Fruit fly (Drosophila melanogaster) whole organism, embryonic: ENCODE data around the gene CG18130.

ENCODE experiments used
- Antp ChIP-seq: fragments of 200-800 bp; sonication (Bioruptor generic); optimal IDR thresholded peaks from 3 replicates; lab custom pipeline; 2016; ENCODE audit warnings: missing biosample characterization, missing genetic modification characterization
- C15 ChIP-seq: fragments of 200-800 bp; sonication (Bioruptor generic); IDR thresholded peaks from 3 replicates; pipeline ENCODE4 v1.3.6; 2022; ENCODE audit warnings: missing biosample characterization, missing genetic modification characterization
- CG10366 ChIP-seq: fragments of 200-800 bp; sonication (Bioruptor generic); IDR thresholded peaks from 2 replicates; pipeline ENCODE4 v1.3.6; 2022; ENCODE audit warnings: missing biosample characterization, missing genetic modification characterization
- CG12659 ChIP-seq: fragments of 200-800 bp; sonication (Bioruptor generic); optimal IDR thresholded peaks from 3 replicates; lab custom pipeline; 2017; ENCODE audit warnings: mild to moderate bottlenecking, missing biosample characterization, missing genetic modification reagents, missing genetic modification characterization
- CG13123 ChIP-seq: fragments of 200-800 bp; sonication (Bioruptor generic); optimal IDR thresholded peaks from 2 replicates; lab custom pipeline; 2016; ENCODE audit warnings: missing biosample characterization, missing genetic modification characterization
- CG14710 ChIP-seq: fragments of 200-800 bp; sonication (Bioruptor generic); optimal IDR thresholded peaks from 3 replicates; lab custom pipeline; 2019; ENCODE audit warnings: missing biosample characterization, mild to moderate bottlenecking, missing genetic modification characterization, moderate library complexity
- CG17361 ChIP-seq: fragments of 200-800 bp; sonication (Bioruptor generic); IDR thresholded peaks from 3 replicates; pipeline ENCODE4 v1.3.6; 2022; ENCODE audit warnings: missing biosample characterization, missing genetic modification characterization
- CG17385 ChIP-seq: fragments of 200-800 bp; sonication (Bioruptor generic); optimal IDR thresholded peaks from 3 replicates; lab custom pipeline; 2018; ENCODE audit warnings: missing biosample characterization, mild to moderate bottlenecking, missing genetic modification characterization
- CG1792 ChIP-seq: fragments of 200-800 bp; sonication (Bioruptor generic); optimal IDR thresholded peaks from 2 replicates; lab custom pipeline; 2016; ENCODE audit warnings: missing biosample characterization, missing genetic modification characterization
- CG18619 ChIP-seq: fragments of 200-800 bp; sonication (Bioruptor generic); optimal IDR thresholded peaks from 3 replicates; lab custom pipeline; 2017; ENCODE audit warnings: missing biosample characterization, mild to moderate bottlenecking, missing genetic modification characterization
- CG31441 ChIP-seq: fragments of 200-800 bp; sonication (Bioruptor generic); IDR thresholded peaks from 2 replicates; pipeline ENCODE4 v1.3.6; 2022; ENCODE audit warnings: missing biosample characterization, missing genetic modification characterization
- CG3838 ChIP-seq: fragments of 200-800 bp; sonication (Bioruptor generic); optimal IDR thresholded peaks from 3 replicates; lab custom pipeline; 2016; ENCODE audit warnings: missing biosample characterization, missing genetic modification characterization
- CG3847 ChIP-seq: fragments of 200-800 bp; sonication (Bioruptor generic); IDR thresholded peaks from 2 replicates; pipeline ENCODE4 v1.3.6; 2022; ENCODE audit warnings: missing biosample characterization, missing genetic modification characterization
- CG4820 ChIP-seq: fragments of 200-800 bp; sonication (Bioruptor generic); optimal IDR thresholded peaks from 3 replicates; lab custom pipeline; 2016; ENCODE audit warnings: missing biosample characterization, missing genetic modification characterization
- CG5245 ChIP-seq: fragments of 200-800 bp; sonication (Bioruptor generic); optimal IDR thresholded peaks from 3 replicates; lab custom pipeline; 2016; ENCODE audit warnings: missing biosample characterization, missing genetic modification characterization
- CG6272 ChIP-seq: fragments of 200-800 bp; sonication (Bioruptor generic); IDR thresholded peaks from 2 replicates; pipeline ENCODE4 v1.3.6; 2022; ENCODE audit warnings: missing biosample characterization, missing genetic modification characterization
- CG7271 ChIP-seq: fragments of 200-800 bp; sonication (Bioruptor generic); optimal IDR thresholded peaks from 2 replicates; lab custom pipeline; 2018; ENCODE audit warnings: missing biosample characterization, mild to moderate bottlenecking, missing genetic modification characterization, moderate library complexity
- CG7839 ChIP-seq: fragments of 200-800 bp; sonication (Bioruptor generic); optimal IDR thresholded peaks from 3 replicates; lab custom pipeline; 2018; ENCODE audit warnings: missing biosample characterization, mild to moderate bottlenecking, missing genetic modification characterization, moderate library complexity
- CTCF ChIP-seq: fragments of 200-800 bp; sonication (Bioruptor generic); optimal IDR thresholded peaks from 2 replicates; lab custom pipeline; 2017; ENCODE audit warnings: missing biosample characterization, mild to moderate bottlenecking, missing genetic modification characterization, moderate library complexity
- CoRest ChIP-seq: fragments of 200-800 bp; sonication (Bioruptor generic); optimal IDR thresholded peaks from 3 replicates; lab custom pipeline; 2018; ENCODE audit warnings: missing biosample characterization, mild to moderate bottlenecking, missing genetic modification characterization, moderate library complexity
- Dfd ChIP-seq, 2 experiments: fragments of >200 bp; optimal IDR thresholded peaks; 2 replicates each; lab custom pipeline; 2017; ENCODE audit warnings: missing biosample characterization in 2 of 2, missing genetic modification characterization in 2 of 2
- Dip2 ChIP-seq: fragments of 200-800 bp; sonication (Bioruptor generic); IDR thresholded peaks from 2 replicates; pipeline ENCODE4 v1.3.6; 2022; ENCODE audit warnings: missing biosample characterization, missing genetic modification characterization
- Doc3 ChIP-seq: fragments of 200-800 bp; sonication (Bioruptor generic); IDR thresholded peaks from 3 replicates; pipeline ENCODE4 v1.3.6; 2022; ENCODE audit warnings: missing biosample characterization, missing genetic modification characterization; ENCODE audit not compliant: partially characterized antibody
- Fer2 ChIP-seq: fragments of 200-800 bp; sonication (Bioruptor generic); optimal IDR thresholded peaks from 2 replicates; lab custom pipeline; 2018; ENCODE audit warnings: missing biosample characterization, mild to moderate bottlenecking, missing genetic modification characterization, moderate library complexity
- Gsc ChIP-seq: fragments of 200-800 bp; sonication (Bioruptor generic); IDR thresholded peaks from 2 replicates; pipeline ENCODE4 v1.3.6; 2022; ENCODE audit warnings: missing biosample characterization, missing genetic modification characterization
- Gug ChIP-seq: fragments of 200-800 bp; sonication (Bioruptor generic); IDR thresholded peaks from 4 replicates; pipeline ENCODE4 v1.3.6; 2022; ENCODE audit warnings: missing biosample characterization, missing genetic modification characterization
- Hmr ChIP-seq: fragments of 200-800 bp; sonication (Bioruptor generic); optimal IDR thresholded peaks from 3 replicates; lab custom pipeline; 2017; ENCODE audit warnings: mild to moderate bottlenecking, missing biosample characterization, missing genetic modification reagents, missing genetic modification characterization
- Hr78 ChIP-seq, 2 experiments: fragments of 200-800 bp in 1 of 2; fragments of >200 bp in 1 of 2; sonication (Bioruptor generic) in 1 of 2; optimal IDR thresholded peaks; 2 replicates each; lab custom pipeline; 2017 to 2019; ENCODE audit warnings: missing biosample characterization in 2 of 2, missing genetic modification characterization in 2 of 2, mild to moderate bottlenecking in 1 of 2, moderate library complexity in 1 of 2
- Myb ChIP-seq: fragments of 200-800 bp; sonication (Bioruptor generic); optimal IDR thresholded peaks from 2 replicates; lab custom pipeline; 2016; ENCODE audit warnings: missing biosample characterization, missing genetic modification characterization
- Optix ChIP-seq: fragments of 200-800 bp; sonication (Bioruptor generic); IDR thresholded peaks from 3 replicates; pipeline ENCODE4 v1.3.6; 2022; ENCODE audit warnings: missing biosample characterization, missing genetic modification characterization
- ash1 ChIP-seq: fragments of 200-800 bp; sonication (Bioruptor generic); optimal IDR thresholded peaks from 2 replicates; lab custom pipeline; 2018; ENCODE audit warnings: missing biosample characterization, mild to moderate bottlenecking, missing genetic modification characterization
- corto ChIP-seq: fragments of 200-800 bp; sonication (Bioruptor generic); optimal IDR thresholded peaks from 2 replicates; lab custom pipeline; 2016; ENCODE audit warnings: missing biosample characterization, mild to moderate bottlenecking, missing genetic modification characterization, moderate library complexity
- dysf ChIP-seq: fragments of 200-800 bp; sonication (Bioruptor generic); IDR thresholded peaks from 3 replicates; pipeline ENCODE4 v1.3.6; 2022; ENCODE audit warnings: missing biosample characterization, missing genetic modification characterization
- eve ChIP-seq, 2 experiments: fragments of >200 bp; optimal IDR thresholded peaks; 2 replicates each; lab custom pipeline; 2017; ENCODE audit warnings: missing biosample characterization in 2 of 2, missing genetic modification characterization in 2 of 2
- fd3F ChIP-seq: fragments of 200-800 bp; sonication (Bioruptor generic); optimal IDR thresholded peaks from 2 replicates; lab custom pipeline; 2018; ENCODE audit warnings: missing biosample characterization, mild to moderate bottlenecking, missing genetic modification characterization, moderate library complexity
- gcm2 ChIP-seq: fragments of 200-800 bp; sonication (Bioruptor generic); optimal IDR thresholded peaks from 2 replicates; lab custom pipeline; 2016; ENCODE audit warnings: missing biosample characterization, missing genetic modification characterization
- gt ChIP-seq: fragments of 200-800 bp; sonication (Bioruptor generic); IDR thresholded peaks from 2 replicates; pipeline ENCODE4 v1.3.6; 2022; ENCODE audit warnings: missing biosample characterization, missing genetic modification characterization
- hb ChIP-seq: fragments of 200-800 bp; sonication (Bioruptor generic); IDR thresholded peaks from 3 replicates; pipeline ENCODE4 v1.3.6; 2022; ENCODE audit warnings: missing biosample characterization, missing genetic modification characterization; ENCODE audit not compliant: partially characterized antibody
- hkb ChIP-seq, 2 experiments: fragments of 200-800 bp in 1 of 2; fragments of >200 bp in 1 of 2; sonication (Bioruptor generic) in 1 of 2; IDR thresholded peaks in 1 of 2; optimal IDR thresholded peaks in 1 of 2; 2 replicates each; pipeline versions ENCODE4 v1.3.6 to Lab custom; 2017 to 2022; ENCODE audit warnings: missing biosample characterization in 1 of 2, missing genetic modification characterization in 1 of 2
- lab ChIP-seq: fragments of 200-800 bp; sonication (Bioruptor generic); optimal IDR thresholded peaks from 3 replicates; lab custom pipeline; 2017; ENCODE audit warnings: missing biosample characterization, missing genetic modification characterization, mild to moderate bottlenecking, moderate library complexity, missing genetic modification reagents
- mam ChIP-seq: fragments of 200-800 bp; sonication (Bioruptor generic); optimal IDR thresholded peaks from 3 replicates; lab custom pipeline; 2016; ENCODE audit warnings: missing biosample characterization, missing genetic modification characterization
- psq ChIP-seq: fragments of 200-800 bp; sonication (Bioruptor generic); optimal IDR thresholded peaks from 2 replicates; lab custom pipeline; 2017; ENCODE audit warnings: missing biosample characterization, missing genetic modification characterization
- pum ChIP-seq: fragments of 200-800 bp; sonication (Bioruptor generic); optimal IDR thresholded peaks from 2 replicates; lab custom pipeline; 2016; ENCODE audit warnings: missing biosample characterization, missing genetic modification characterization
- ro ChIP-seq: fragments of 200-800 bp; sonication (Bioruptor generic); IDR thresholded peaks from 2 replicates; pipeline ENCODE4 v1.3.6; 2022; ENCODE audit warnings: missing biosample characterization, missing genetic modification characterization
- sim ChIP-seq: fragments of 200-800 bp; sonication (Bioruptor generic); IDR thresholded peaks from 2 replicates; pipeline ENCODE4 v1.3.6; 2022; ENCODE audit warnings: missing biosample characterization, missing genetic modification characterization
- slp2 ChIP-seq: fragments of 200-800 bp; sonication (Bioruptor generic); optimal IDR thresholded peaks from 2 replicates; lab custom pipeline; 2016; ENCODE audit warnings: missing biosample characterization, missing genetic modification characterization
- sqz ChIP-seq: fragments of 200-800 bp; sonication (Bioruptor generic); optimal IDR thresholded peaks from 3 replicates; lab custom pipeline; 2018; ENCODE audit warnings: missing biosample characterization, mild to moderate bottlenecking, missing genetic modification characterization
- sr ChIP-seq: fragments of 200-800 bp; sonication (Bioruptor generic); IDR thresholded peaks from 3 replicates; pipeline ENCODE4 v1.3.6; 2022; ENCODE audit warnings: missing biosample characterization, missing genetic modification characterization
- tin ChIP-seq: fragments of 200-800 bp; sonication (Bioruptor generic); optimal IDR thresholded peaks from 3 replicates; lab custom pipeline; 2016; ENCODE audit warnings: missing biosample characterization, missing genetic modification characterization
- tx ChIP-seq: fragments of 200-800 bp; sonication (Bioruptor generic); optimal IDR thresholded peaks from 2 replicates; lab custom pipeline; 2016; ENCODE audit warnings: missing biosample characterization, missing genetic modification characterization
- zen2 ChIP-seq: fragments of 200-800 bp; sonication (Bioruptor generic); IDR thresholded peaks from 3 replicates; pipeline ENCODE4 v1.3.6; 2022; ENCODE audit warnings: missing biosample characterization, missing genetic modification characterization; ENCODE audit not compliant: partially characterized antibody
- zfh2 ChIP-seq: fragments of 200-800 bp; sonication (Bioruptor generic); optimal IDR thresholded peaks from 2 replicates; lab custom pipeline; 2016; ENCODE audit warnings: missing biosample characterization, missing genetic modification characterization

The CG18130 gene

DNA sequence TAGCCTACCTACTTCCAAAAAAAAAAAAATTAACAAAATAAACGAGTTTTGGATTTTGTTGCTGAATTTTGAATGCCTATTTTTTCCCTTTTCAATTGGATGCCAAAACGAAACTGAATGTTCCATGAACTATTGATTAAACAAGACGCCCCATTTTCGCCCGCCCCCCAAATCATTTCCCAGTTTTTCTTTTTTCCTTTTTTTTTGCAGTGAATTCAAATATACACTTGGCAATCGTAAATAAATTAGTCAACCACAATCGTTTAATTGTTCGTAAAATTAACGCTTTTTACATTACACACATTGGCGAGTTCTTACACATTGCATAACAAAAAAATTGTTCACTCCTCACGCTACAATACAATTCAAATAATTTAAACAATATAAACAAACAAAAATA lies at the start of gene CG18130:
CG18130 (minus strand) TSS at position 101 of the 400 bp plus-strand sequence.
- TF ChIP-seq Gug (GFP tag; lab: Robert Waterston, UW) (no peak), corto (GFP tag; lab: Kevin White, UChicago) (no peak), CG5245 (GFP tag; lab: Kevin White, UChicago) (no peak), Antp (no peak), dysf (no peak), CG12659 (GFP tag; lab: Kevin White, UChicago) (no peak), Gsc (no peak), CG13123 (GFP tag; lab: Kevin White, UChicago) (no peak), fd3F (GFP tag; lab: Kevin White, UChicago) (no peak), ash1 (no peak), hb (GFP tag; lab: Robert Waterston, UW) (no peak), sr (GFP tag; lab: Robert Waterston, UW) (no peak), CoRest (no peak)
- TF ChIP-seq, all 482 proteins: peak for 0

DNA sequence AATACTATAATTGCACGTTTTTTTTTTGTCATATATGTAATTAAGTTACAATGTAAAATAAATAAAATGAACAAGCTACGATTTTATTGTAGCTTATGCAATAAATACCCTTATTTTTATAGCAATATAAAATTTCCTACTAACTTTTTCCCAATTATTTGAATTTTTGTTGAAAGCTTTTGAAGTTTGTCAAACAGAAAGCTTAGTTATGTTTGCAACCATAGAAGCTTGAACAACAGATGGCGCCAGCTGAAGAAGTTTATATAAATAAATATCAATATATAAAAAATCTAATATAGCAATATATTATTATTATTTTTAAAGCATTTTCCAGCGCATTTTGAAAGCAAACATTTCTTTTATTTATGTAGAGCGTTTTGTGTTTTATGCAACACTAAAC lies 42.6 kb upstream of the CG18130 start:
- TF ChIP-seq lab (GFP tag; lab: Kevin White, UChicago) (no peak), Hmr (GFP tag; lab: Kevin White, UChicago) (no peak), slp2 (GFP tag; lab: Kevin White, UChicago) (no peak), Dip2 (peak; percentile 89), CG7271 (no peak), Hr78 (GFP tag; optimal IDR thresholded peaks at IDR 0.05; lab: Kevin White, UChicago) (no peak), hkb (optimal IDR thresholded peaks at IDR 0.05; lab: Kevin White, UChicago) (no peak), hkb (GFP tag; IDR thresholded peaks at IDR 0.05; lab: Robert Waterston, UW) (no peak), CG6272 (GFP tag; lab: Robert Waterston, UW) (no peak), zen2 (GFP tag; lab: Robert Waterston, UW) (no peak), sr (GFP tag; lab: Robert Waterston, UW) (no peak), CG10366 (GFP tag; lab: Robert Waterston, UW) (no peak), eve (GFP tag; optimal IDR thresholded peaks at IDR 0.05; lab: Kevin White, UChicago) (no peak), gt (GFP tag; lab: Robert Waterston, UW) (no peak), Myb (GFP tag; lab: Kevin White, UChicago) (peak; percentile 1), pum (GFP tag; lab: Kevin White, UChicago) (no peak), CG17385 (no peak), sim (GFP tag; lab: Robert Waterston, UW) (no peak), CG4820 (GFP tag; lab: Kevin White, UChicago) (no peak), CTCF (peak; percentile 93), CG3838 (no peak), CG14710 (tag; lab: Kevin White, UChicago) (no peak), Fer2 (tag; lab: Kevin White, UChicago) (no peak), CG31441 (GFP tag; lab: Robert Waterston, UW) (no peak), tx (no peak), mam (GFP tag; lab: Kevin White, UChicago) (no peak), psq (GFP tag; lab: Kevin White, UChicago) (no peak), CG17361 (no peak), sqz (GFP tag; lab: Kevin White, UChicago) (no peak), CG7839 (no peak), Optix (no peak), CG3847 (GFP tag; lab: Robert Waterston, UW) (no peak), ro (GFP tag; lab: Robert Waterston, UW) (no peak), tin (no peak), CG1792 (GFP tag; lab: Kevin White, UChicago) (no peak), zfh2 (GFP tag; lab: Kevin White, UChicago) (no peak), Dfd (GFP tag; optimal IDR thresholded peaks at IDR 0.05; lab: Kevin White, UChicago) (no peak), CG18619 (no peak), Doc3 (no peak), C15 (GFP tag; lab: Robert Waterston, UW) (no peak), gcm2 (GFP tag; lab: Kevin White, UChicago) (no peak)
